Worm (Caenorhabditis elegans) whole organism, late embryonic: ENCODE data around the gene F02C12.3.
A peak's percentile ranks its signal among the peaks of the same experiment; 100 is the strongest.

Experiments
- C08G9.2 ChIP-seq: sonication (generic microtip); optimal IDR thresholded peaks from 2 replicates; lab custom pipeline; 2016; ENCODE audit warnings: mild to moderate bottlenecking, missing genetic modification characterization, moderate library complexity, missing compliant biosample characterization
- C38D4.7 ChIP-seq: fragments of 200-800 bp; sonication (Bioruptor generic); optimal IDR thresholded peaks from 2 replicates; lab custom pipeline; 2018; ENCODE audit warnings: mild to moderate bottlenecking, missing genetic modification characterization, moderate library complexity, missing compliant biosample characterization
- K02D7.2 ChIP-seq: sonication (generic microtip); optimal IDR thresholded peaks from 2 replicates; lab custom pipeline; 2017; ENCODE audit warnings: mild to moderate bottlenecking, missing genetic modification characterization, missing compliant biosample characterization
- Y22D7AL.16 ChIP-seq: sonication (generic microtip); optimal IDR thresholded peaks from 2 replicates; lab custom pipeline; 2016; ENCODE audit warnings: missing genetic modification characterization, missing compliant biosample characterization
- ama-1 ChIP-seq: fragments of 150-350 bp; optimal IDR thresholded peaks from 2 replicates; lab custom pipeline; 2014
- ceh-14 ChIP-seq: sonication (generic microtip); optimal IDR thresholded peaks from 2 replicates; lab custom pipeline; 2016; ENCODE audit warnings: missing genotype, missing genetic modification characterization, missing compliant biosample characterization
- ceh-18 ChIP-seq: sonication (generic microtip); optimal IDR thresholded peaks from 2 replicates; lab custom pipeline; 2016; ENCODE audit warnings: missing genetic modification characterization, missing compliant biosample characterization
- ceh-19 ChIP-seq: fragments of 200-800 bp; sonication (Bioruptor generic); optimal IDR thresholded peaks from 2 replicates; lab custom pipeline; 2018; ENCODE audit warnings: mild to moderate bottlenecking, missing genetic modification characterization, missing compliant biosample characterization
- ceh-2 ChIP-seq: sonication (generic microtip); optimal IDR thresholded peaks from 2 replicates; lab custom pipeline; 2016; ENCODE audit warnings: missing genotype, missing genetic modification characterization, missing compliant biosample characterization
- ceh-24 ChIP-seq: sonication (generic microtip); optimal IDR thresholded peaks from 2 replicates; lab custom pipeline; 2016; ENCODE audit warnings: mild to moderate bottlenecking, missing genetic modification characterization, missing compliant biosample characterization
- ceh-30 ChIP-seq: fragments of 150-350 bp; optimal IDR thresholded peaks from 2 replicates; lab custom pipeline; 2014; ENCODE audit warnings: missing biosample characterization, missing genetic modification characterization
- ceh-34 ChIP-seq: sonication (generic microtip); optimal IDR thresholded peaks from 2 replicates; lab custom pipeline; 2016; ENCODE audit warnings: mild to moderate bottlenecking, missing genetic modification characterization, missing compliant biosample characterization
- ceh-48 ChIP-seq: sonication (generic microtip); optimal IDR thresholded peaks from 2 replicates; lab custom pipeline; 2016; ENCODE audit warnings: missing genetic modification characterization, inconsistent platforms, missing compliant biosample characterization
- ceh-6 ChIP-seq: fragments of 200-800 bp; sonication (Bioruptor generic); optimal IDR thresholded peaks from 2 replicates; lab custom pipeline; 2018; ENCODE audit warnings: mild to moderate bottlenecking, missing genetic modification characterization, missing compliant biosample characterization
- che-1 ChIP-seq: sonication (generic microtip); optimal IDR thresholded peaks from 2 replicates; lab custom pipeline; 2016; ENCODE audit warnings: mild to moderate bottlenecking, missing genetic modification characterization, missing compliant biosample characterization
- dve-1 ChIP-seq: sonication (generic microtip); optimal IDR thresholded peaks from 2 replicates; lab custom pipeline; 2017; ENCODE audit warnings: antibody characterized with exemption, mild to moderate bottlenecking, missing genetic modification characterization, missing compliant biosample characterization
- elt-2 ChIP-seq: sonication (generic microtip); optimal IDR thresholded peaks from 2 replicates; lab custom pipeline; 2016; ENCODE audit warnings: missing genetic modification reagents, missing genetic modification characterization, missing compliant biosample characterization
- elt-4 ChIP-seq: sonication (generic microtip); optimal IDR thresholded peaks from 2 replicates; lab custom pipeline; 2016; ENCODE audit warnings: missing genetic modification characterization, missing compliant biosample characterization
- fkh-6 ChIP-seq: sonication (generic microtip); optimal IDR thresholded peaks from 2 replicates; lab custom pipeline; 2016; ENCODE audit warnings: missing genetic modification characterization, missing compliant biosample characterization
- gmeb-2 ChIP-seq: sonication (generic microtip); optimal IDR thresholded peaks from 2 replicates; lab custom pipeline; 2016; ENCODE audit warnings: missing genetic modification characterization, inconsistent platforms, missing compliant biosample characterization
- hlh-13 ChIP-seq: fragments of 200-800 bp; sonication (Bioruptor generic); optimal IDR thresholded peaks from 2 replicates; lab custom pipeline; 2018; ENCODE audit warnings: mild to moderate bottlenecking, missing genetic modification characterization, missing compliant biosample characterization
- lim-6 ChIP-seq: sonication (generic microtip); optimal IDR thresholded peaks from 2 replicates; lab custom pipeline; 2016; ENCODE audit warnings: missing genetic modification characterization, missing compliant biosample characterization
- lin-11 ChIP-seq: fragments of 200-800 bp; sonication (Bioruptor generic); optimal IDR thresholded peaks from 2 replicates; lab custom pipeline; 2018; ENCODE audit warnings: mild to moderate bottlenecking, missing genetic modification characterization, missing compliant biosample characterization
- madf-2 ChIP-seq: sonication (generic microtip); optimal IDR thresholded peaks from 2 replicates; lab custom pipeline; 2017; ENCODE audit warnings: missing genetic modification characterization, missing compliant biosample characterization
- nfya-1 ChIP-seq: sonication (generic microtip); optimal IDR thresholded peaks from 2 replicates; lab custom pipeline; 2017; ENCODE audit warnings: missing genetic modification characterization, mild to moderate bottlenecking, missing compliant biosample characterization, antibody characterized with exemption, moderate library complexity
- odd-2 ChIP-seq: sonication (generic microtip); optimal IDR thresholded peaks from 2 replicates; lab custom pipeline; 2017; ENCODE audit warnings: antibody characterized with exemption, mild to moderate bottlenecking, missing genetic modification characterization, missing compliant biosample characterization
- pat-9 ChIP-seq: fragments of 200-800 bp; sonication (Bioruptor generic); optimal IDR thresholded peaks from 2 replicates; lab custom pipeline; 2018; ENCODE audit warnings: mild to moderate bottlenecking, missing genetic modification characterization, moderate library complexity, missing compliant biosample characterization
- pha-2 ChIP-seq: sonication (generic microtip); optimal IDR thresholded peaks from 2 replicates; lab custom pipeline; 2017; ENCODE audit warnings: mild to moderate bottlenecking, missing genetic modification characterization, missing compliant biosample characterization
- rnt-1 ChIP-seq: sonication (generic microtip); optimal IDR thresholded peaks from 2 replicates; lab custom pipeline; 2016; ENCODE audit warnings: missing genetic modification characterization, missing compliant biosample characterization
- sdc-2 ChIP-seq: sonication (generic microtip); optimal IDR thresholded peaks from 2 replicates; lab custom pipeline; 2016; ENCODE audit warnings: missing genotype, missing genetic modification characterization, missing compliant biosample characterization
- sox-4 ChIP-seq: sonication (generic microtip); optimal IDR thresholded peaks from 2 replicates; lab custom pipeline; 2017; ENCODE audit warnings: mild to moderate bottlenecking, missing genetic modification characterization, inconsistent platforms, missing compliant biosample characterization
- tbx-2 ChIP-seq: sonication (generic microtip); optimal IDR thresholded peaks from 2 replicates; lab custom pipeline; 2016; ENCODE audit warnings: missing genetic modification characterization, missing compliant biosample characterization
- ttx-3 ChIP-seq: sonication (generic microtip); optimal IDR thresholded peaks from 2 replicates; lab custom pipeline; 2016; ENCODE audit warnings: missing genetic modification reagents, missing genetic modification characterization, missing compliant biosample characterization
- unc-3 ChIP-seq, 2 experiments: fragments of 200-800 bp in 1 of 2; sonication (Bioruptor generic) in 1 of 2; sonication (generic microtip) in 1 of 2; conservative IDR thresholded peaks in 1 of 2; optimal IDR thresholded peaks in 1 of 2; 2 replicates each; pipeline versions ENCODE4 v1.3.6 to Lab custom; 2016 to 2022; ENCODE audit warnings: missing compliant biosample characterization in 2 of 2, missing genetic modification characterization in 2 of 2, missing genetic modification reagents in 1 of 2
- unc-55 ChIP-seq: sonication (generic microtip); optimal IDR thresholded peaks from 2 replicates; lab custom pipeline; 2017; ENCODE audit warnings: missing biosample characterization, missing genetic modification reagents, missing genetic modification characterization
- unc-86 ChIP-seq: sonication (generic microtip); optimal IDR thresholded peaks from 2 replicates; lab custom pipeline; 2016; ENCODE audit warnings: missing genetic modification characterization, missing compliant biosample characterization
- zip-5 ChIP-seq: sonication (generic microtip); optimal IDR thresholded peaks from 2 replicates; lab custom pipeline; 2016; ENCODE audit warnings: missing genetic modification characterization, missing compliant biosample characterization

The F02C12.3 gene

DNA sequence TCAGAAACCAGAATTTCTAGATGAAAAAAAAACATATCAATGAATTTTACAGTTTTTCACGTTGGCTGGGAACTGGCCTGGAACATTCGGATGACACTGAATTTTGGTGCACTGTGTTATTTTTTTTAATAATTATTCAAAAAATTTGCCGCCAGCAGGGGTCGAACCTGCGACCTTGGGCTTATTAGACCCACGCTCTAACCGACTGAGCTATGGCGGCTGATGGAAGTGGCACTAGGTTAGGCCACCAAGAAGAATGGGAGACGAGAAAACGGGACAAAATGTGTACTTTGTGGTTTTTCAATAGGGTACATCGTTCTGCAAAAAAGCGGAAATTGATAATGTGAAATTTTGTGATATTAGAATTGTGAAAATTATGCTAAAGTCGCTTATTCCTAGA lies 18.2 kb downstream of the F02C12.3 start:
- TF ChIP-seq C38D4.7 (GFP tag; lab: Kevin White, UChicago) (peak; percentile 12), C08G9.2 (tag; lab: Kevin White, UChicago) (no peak), Y22D7AL.16 (tag; lab: Kevin White, UChicago) (peak; percentile 21), lin-11 (tag; lab: Kevin White, UChicago) (peak; percentile 32), ceh-14 (tag; lab: Kevin White, UChicago) (peak; percentile 20), unc-3 (GFP tag; conservative IDR thresholded peaks at IDR 0.05; lab: Robert Waterston, UW) (no peak), unc-3 (tag; optimal IDR thresholded peaks at IDR 0.05; lab: Kevin White, UChicago) (no peak), sdc-2 (tag; lab: Kevin White, UChicago) (peak; percentile 50), gmeb-2 (tag; lab: Kevin White, UChicago) (peak; percentile 64), ceh-6 (peak; percentile 46), pha-2 (tag; lab: Kevin White, UChicago) (peak; percentile 32), unc-55 (no peak), K02D7.2 (peak; percentile 53), ceh-19 (GFP tag; lab: Kevin White, UChicago) (peak; percentile 30), ceh-48 (tag; lab: Kevin White, UChicago) (peak; percentile 4), zip-5 (tag; lab: Kevin White, UChicago) (no peak), ceh-2 (tag; lab: Kevin White, UChicago) (peak; percentile 21), hlh-13 (peak; percentile 37), tbx-2 (tag; lab: Kevin White, UChicago) (peak; percentile 4), pat-9 (tag; lab: Kevin White, UChicago) (peak; percentile 19), nfya-1 (tag; lab: Kevin White, UChicago) (peak; percentile 21), sox-4 (tag; lab: Kevin White, UChicago) (peak; percentile 59), ceh-24 (tag; lab: Kevin White, UChicago) (no peak), ceh-34 (peak; percentile 26), ttx-3 (tag; lab: Kevin White, UChicago) (peak; percentile 52), dve-1 (tag; lab: Kevin White, UChicago) (peak; percentile 65), ceh-18 (tag; lab: Kevin White, UChicago) (peak; percentile 11), che-1 (peak; percentile 61), elt-2 (tag; lab: Kevin White, UChicago) (peak; percentile 43), lim-6 (tag; lab: Kevin White, UChicago) (no peak)

DNA sequence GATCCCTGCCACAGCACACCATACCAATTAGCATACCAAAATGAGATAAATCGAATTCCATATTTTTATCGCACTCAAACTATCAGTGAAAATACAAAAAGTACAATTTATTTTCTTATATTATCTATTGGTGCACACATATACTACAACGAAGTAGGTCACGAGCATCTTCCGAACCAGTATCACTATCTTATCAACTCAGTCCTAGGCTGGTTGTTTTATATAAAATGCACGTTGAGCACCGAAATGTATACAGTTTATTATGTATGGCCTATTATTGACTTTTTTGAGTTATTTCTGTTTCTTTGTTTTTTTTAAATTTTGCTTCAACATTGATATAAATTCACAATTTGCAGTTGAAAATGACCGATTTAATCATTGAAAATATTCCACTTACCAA lies 18.9 kb downstream of the F02C12.3 start, which contains the start of gene C29F7.2:
C29F7.2 (plus strand) TSS at position 357 of the 400 bp plus-strand sequence.
- no peak for TF ChIP-seq odd-2 (tag; lab: Kevin White, UChicago)
- TF ChIP-seq elt-2 (tag; lab: Kevin White, UChicago): peak; percentile 75
- TF ChIP-seq madf-2: no peak
- no peak for TF ChIP-seq sdc-2 (tag; lab: Kevin White, UChicago)
- no peak for TF ChIP-seq K02D7.2
- TF ChIP-seq ama-1: no peak

ce11 chrX:13417479-13417878 lies 20.7 kb downstream of the F02C12.3 start:
- no peak for TF ChIP-seq unc-86 (tag; lab: Kevin White, UChicago)
- no peak for TF ChIP-seq fkh-6 (tag; lab: Kevin White, UChicago)
- TF ChIP-seq ceh-34: no peak
- TF ChIP-seq elt-2 (tag; lab: Kevin White, UChicago): no peak
- no peak for TF ChIP-seq ceh-30 (tag; lab: Kevin White, UChicago)
- TF ChIP-seq elt-4 (tag; lab: Kevin White, UChicago): no peak
- no peak for TF ChIP-seq ceh-48 (tag; lab: Kevin White, UChicago)
- no peak for TF ChIP-seq rnt-1 (tag; lab: Kevin White, UChicago)
- no peak for TF ChIP-seq madf-2
- TF ChIP-seq sox-4 (tag; lab: Kevin White, UChicago): no peak
- TF ChIP-seq lin-11 (tag; lab: Kevin White, UChicago): no peak
- TF ChIP-seq C08G9.2 (tag; lab: Kevin White, UChicago): no peak
